Fruit fly (Drosophila melanogaster): ENCODE measurements around the gene CG13606.

Gene CG13606

DNA sequence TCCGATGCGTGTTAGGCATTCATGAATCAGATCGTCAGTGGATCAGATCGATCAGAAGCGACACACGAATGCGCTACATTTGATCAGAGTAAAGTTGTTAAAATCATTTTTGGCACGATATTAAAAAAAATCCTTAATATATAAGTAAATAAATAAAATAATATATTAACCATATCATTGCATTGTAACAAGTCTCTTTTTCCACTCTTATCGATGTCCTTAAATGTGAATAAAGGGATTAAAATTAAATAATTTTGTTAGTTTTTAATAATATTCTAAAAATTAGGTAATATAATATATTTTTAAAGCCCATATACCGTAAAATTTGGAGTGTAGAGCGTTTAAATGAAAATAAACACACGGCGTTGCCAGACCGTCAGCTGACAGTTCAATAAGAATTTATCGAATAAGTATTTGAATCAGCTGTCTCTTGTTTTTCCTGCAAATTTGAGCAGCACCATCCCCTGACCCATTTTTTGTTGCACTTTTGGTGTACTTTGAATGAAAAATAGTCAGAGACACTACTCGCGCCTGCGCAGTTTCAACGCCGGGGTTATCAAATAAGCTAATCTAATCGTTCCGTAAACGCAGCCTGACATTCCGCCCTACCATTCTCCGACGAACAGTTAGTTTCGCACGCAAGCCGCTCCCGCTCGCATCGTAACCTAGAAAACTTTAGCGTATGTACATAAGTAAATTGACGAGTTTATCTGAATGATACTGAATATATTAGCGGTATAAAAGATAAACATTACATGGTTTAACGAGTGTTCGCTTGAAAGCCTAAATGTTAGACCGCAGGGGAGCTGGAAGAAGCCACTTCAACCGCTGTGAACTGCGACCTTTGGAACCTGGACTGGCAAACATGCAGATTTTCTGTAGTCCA, 20.3 kb upstream of the CG13606 start, which contains the start of the genes p38a and CG6178 (continued):
- no peak for TF ChIP-seq da (GFP tag; optimal IDR thresholded peaks at IDR 0.05)
- peak; percentile 97 for TF ChIP-seq Aef1 (GFP tag; IDR thresholded peaks at IDR 0.05)
- TF ChIP-seq sug (tag; optimal IDR thresholded peaks at IDR 0.05): peak; percentile 95
- peak; percentile 97 for TF ChIP-seq Asciz (GFP tag; optimal IDR thresholded peaks at IDR 0.05)
- TF ChIP-seq Atf-2 (GFP tag; optimal IDR thresholded peaks at IDR 0.05): peak; percentile 43
- TF ChIP-seq E2f1 (GFP tag; IDR thresholded peaks at IDR 0.05): peak; percentile 97
- peak; percentile 96 for TF ChIP-seq CG14667 (GFP tag; IDR thresholded peaks at IDR 0.05)
- peak; percentile 79 for TF ChIP-seq CG2116 (GFP tag; optimal IDR thresholded peaks at IDR 0.05)
- peak; percentile 71 for TF ChIP-seq CG3838 (GFP tag; optimal IDR thresholded peaks at IDR 0.05)
- TF ChIP-seq CG2120 (GFP tag; optimal IDR thresholded peaks at IDR 0.05): peak; percentile 90
- TF ChIP-seq CG10321 (GFP tag; IDR thresholded peaks at IDR 0.05): peak; percentile 77; the same call in 1 of the 2 replicates
- TF ChIP-seq CG18764 (GFP tag; optimal IDR thresholded peaks at IDR 0.05): peak; percentile 86
- peak; percentile 97 for TF ChIP-seq CG10979 (tag; optimal IDR thresholded peaks at IDR 0.05)
- peak; percentile 89 for TF ChIP-seq CG2875 (GFP tag; optimal IDR thresholded peaks at IDR 0.05)
- TF ChIP-seq Mes4 (GFP tag; optimal IDR thresholded peaks at IDR 0.05): peak; percentile 21
- peak; percentile 96 for TF ChIP-seq run (tag; optimal IDR thresholded peaks at IDR 0.05)
- peak; percentile 94 for TF ChIP-seq CG5953 (GFP tag; IDR thresholded peaks at IDR 0.05)
- TF ChIP-seq CG16863 (GFP tag; optimal IDR thresholded peaks at IDR 0.05): peak; percentile 28
- TF ChIP-seq CG1647 (GFP tag; optimal IDR thresholded peaks at IDR 0.05): peak; percentile 24
- TF ChIP-seq Atf3 (GFP tag; optimal IDR thresholded peaks at IDR 0.05): peak; percentile 26
- peak; percentile 98 for TF ChIP-seq fd96Cb (tag; optimal IDR thresholded peaks at IDR 0.05)
- TF ChIP-seq CG7745 (tag; optimal IDR thresholded peaks at IDR 0.05): peak; percentile 35
- TF ChIP-seq D (optimal IDR thresholded peaks at IDR 0.05): no peak
- TF ChIP-seq D (GFP tag; optimal IDR thresholded peaks at IDR 0.05): peak; percentile 95
- TF ChIP-seq cg (GFP tag; optimal IDR thresholded peaks at IDR 0.05): no peak
- TF ChIP-seq CG30403 (GFP tag; optimal IDR thresholded peaks at IDR 0.05): peak; percentile 95
- no peak for TF ChIP-seq CG14965 (GFP tag; optimal IDR thresholded peaks at IDR 0.05; ENCODE audit: borderline replicate concordance)
- TF ChIP-seq CG2129 (GFP tag; IDR thresholded peaks at IDR 0.05; ENCODE audit: partially characterized antibody): no peak
- peak; percentile 97 for TF ChIP-seq CG8388 (GFP tag; optimal IDR thresholded peaks at IDR 0.05)
- TF ChIP-seq CHES-1-like (GFP tag; optimal IDR thresholded peaks at IDR 0.05): peak; percentile 15
- TF ChIP-seq psq (GFP tag; optimal IDR thresholded peaks at IDR 0.05): peak; percentile 90
- TF ChIP-seq ab (GFP tag; optimal IDR thresholded peaks at IDR 0.05): no peak
- TF ChIP-seq pita (GFP tag; optimal IDR thresholded peaks at IDR 0.05): no peak
- peak; percentile 95 for TF ChIP-seq CG12942 (GFP tag; optimal IDR thresholded peaks at IDR 0.05)
- TF ChIP-seq Dip2 (GFP tag; IDR thresholded peaks at IDR 0.05): peak; percentile 56
- TF ChIP-seq chn (GFP tag; optimal IDR thresholded peaks at IDR 0.05): peak; percentile 46
- peak; percentile 98 for TF ChIP-seq Drgx (GFP tag; IDR thresholded peaks at IDR 0.05)
- no peak for TF ChIP-seq fru (optimal IDR thresholded peaks at IDR 0.05)
- TF ChIP-seq Sin3A (optimal IDR thresholded peaks at IDR 0.05): peak; percentile 5
- TF ChIP-seq CTCF (GFP tag; optimal IDR thresholded peaks at IDR 0.05): peak; percentile 48
- peak; percentile 81 for TF ChIP-seq CG17568 (GFP tag; optimal IDR thresholded peaks at IDR 0.05)
- TF ChIP-seq CG9727 (GFP tag; optimal IDR thresholded peaks at IDR 0.05): peak; percentile 98
- no peak for TF ChIP-seq disco-r (GFP tag; optimal IDR thresholded peaks at IDR 0.05)
- TF ChIP-seq Ptx1 (GFP tag; IDR thresholded peaks at IDR 0.05): peak; percentile 99
- TF ChIP-seq CoRest (tag; optimal IDR thresholded peaks at IDR 0.05): peak; percentile 99
- TF ChIP-seq phol (tag; optimal IDR thresholded peaks at IDR 0.05): peak; percentile 98
- TF ChIP-seq nerfin-1 (tag; optimal IDR thresholded peaks at IDR 0.05): peak; percentile 91
- no peak for TF ChIP-seq mld (GFP tag; IDR thresholded peaks at IDR 0.05; ENCODE audit: partially characterized antibody)
- peak; percentile 96 for TF ChIP-seq wor (GFP tag; IDR thresholded peaks at IDR 0.05)
- TF ChIP-seq CG13296 (GFP tag; optimal IDR thresholded peaks at IDR 0.05): peak; percentile 98
- TF ChIP-seq Oaz (GFP tag; IDR thresholded peaks at IDR 0.05): peak; percentile 90

All from whole organism, embryonic.